Fruit fly (Drosophila melanogaster): ENCODE measurements around the gene MME1.

MME1 gene

dm6 chr2L:7065687-7066086 is 38.4 kb downstream of the MME1 start, which contains the start of gene Nuf2:
TSS of gene Nuf2 (minus strand) at chr2L:7065837.
- TF ChIP-seq ey (GFP tag; optimal IDR thresholded peaks at IDR 0.05) (no peak), Myc (optimal IDR thresholded peaks at IDR 0.05) (peak; percentile 33), Hr78 (GFP tag; optimal IDR thresholded peaks at IDR 0.05) (no peak), N (GFP tag; optimal IDR thresholded peaks at IDR 0.05) (peak; percentile 83), tai (GFP tag; optimal IDR thresholded peaks at IDR 0.05) (no peak), sage (GFP tag; optimal IDR thresholded peaks at IDR 0.05) (no peak), br (GFP tag; optimal IDR thresholded peaks at IDR 0.05) (no peak)

- TF ChIP-seq sage (GFP tag; optimal IDR thresholded peaks at IDR 0.05) (no peak), h (GFP tag; optimal IDR thresholded peaks at IDR 0.05) (no peak), pan (optimal IDR thresholded peaks at IDR 0.05) (no peak), CG9705 (GFP tag; optimal IDR thresholded peaks at IDR 0.05) (no peak), Dif (GFP tag; optimal IDR thresholded peaks at IDR 0.05; ENCODE audit: partially characterized antibody) (no peak), dmrt93B (GFP tag; optimal IDR thresholded peaks at IDR 0.05) (no peak), psq (GFP tag; optimal IDR thresholded peaks at IDR 0.05) (no peak), rgr (GFP tag; optimal IDR thresholded peaks at IDR 0.05) (no peak), N (GFP tag; optimal IDR thresholded peaks at IDR 0.05) (no peak), woc (GFP tag; optimal IDR thresholded peaks at IDR 0.05) (no peak), dl (GFP tag; optimal IDR thresholded peaks at IDR 0.05; ENCODE audit: insufficient read depth in 1 of 2, partially characterized antibody in 2 of 2) (no peak), fru (GFP tag; optimal IDR thresholded peaks at IDR 0.05) (no peak), Vsx2 (GFP tag; optimal IDR thresholded peaks at IDR 0.05; ENCODE audit: partially characterized antibody) (no peak), usp (GFP tag; optimal IDR thresholded peaks at IDR 0.05) (no peak), Hnf4 (GFP tag; optimal IDR thresholded peaks at IDR 0.05) (no peak)
Measured at dm6 chr2L:7067683-7068082, 40.4 kb downstream of the MME1 start, which contains the start of gene Ugt307A1. TSS of gene Ugt307A1 (plus strand) at chr2L:7067983.

dm6 chr2L:7071219-7071618 is 43.9 kb downstream of the MME1 start:
- TF ChIP-seq Myc (optimal IDR thresholded peaks at IDR 0.05), result peak; percentile 59
- TF ChIP-seq dsf (GFP tag; optimal IDR thresholded peaks at IDR 0.05; ENCODE audit: borderline replicate concordance), result no peak
- TF ChIP-seq Abd-B (GFP tag; optimal IDR thresholded peaks at IDR 0.05), result no peak
- TF ChIP-seq Rel (GFP tag; optimal IDR thresholded peaks at IDR 0.05), result no peak
- TF ChIP-seq Rel (tag; optimal IDR thresholded peaks at IDR 0.05), result no peak
- TF ChIP-seq dl (GFP tag; optimal IDR thresholded peaks at IDR 0.05; ENCODE audit: insufficient read depth in 1 of 2, partially characterized antibody in 2 of 2), result no peak

DNA sequence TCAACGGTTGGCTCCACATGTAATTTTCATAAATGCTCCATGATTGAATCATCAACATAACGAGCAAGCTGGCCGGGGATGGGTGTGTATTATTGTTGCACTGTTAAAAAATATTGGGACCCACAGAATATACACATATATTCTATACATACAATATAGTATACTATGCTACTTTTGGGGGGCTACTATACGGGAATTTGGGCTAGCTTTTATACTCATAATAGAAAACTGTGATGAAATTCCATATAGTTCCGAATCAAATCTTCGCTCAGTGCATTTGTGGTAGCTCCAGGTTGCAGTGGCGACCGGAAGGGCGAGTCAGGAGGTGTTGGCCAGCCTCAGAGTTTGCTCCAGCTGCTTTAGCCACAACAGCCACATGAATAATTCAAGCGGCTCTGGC is 44.5 kb downstream of the MME1 start:
- TF ChIP-seq sage (GFP tag; optimal IDR thresholded peaks at IDR 0.05) (no peak), h (GFP tag; optimal IDR thresholded peaks at IDR 0.05) (peak; percentile 16), fru (GFP tag; optimal IDR thresholded peaks at IDR 0.05) (peak; percentile 26), HLH106 (tag; optimal IDR thresholded peaks at IDR 0.05) (peak; percentile 3), foxo (GFP tag; optimal IDR thresholded peaks at IDR 0.05) (peak in 1 of 2 experiments; percentile 22), GATAd (GFP tag; optimal IDR thresholded peaks at IDR 0.05) (no peak)

DNA sequence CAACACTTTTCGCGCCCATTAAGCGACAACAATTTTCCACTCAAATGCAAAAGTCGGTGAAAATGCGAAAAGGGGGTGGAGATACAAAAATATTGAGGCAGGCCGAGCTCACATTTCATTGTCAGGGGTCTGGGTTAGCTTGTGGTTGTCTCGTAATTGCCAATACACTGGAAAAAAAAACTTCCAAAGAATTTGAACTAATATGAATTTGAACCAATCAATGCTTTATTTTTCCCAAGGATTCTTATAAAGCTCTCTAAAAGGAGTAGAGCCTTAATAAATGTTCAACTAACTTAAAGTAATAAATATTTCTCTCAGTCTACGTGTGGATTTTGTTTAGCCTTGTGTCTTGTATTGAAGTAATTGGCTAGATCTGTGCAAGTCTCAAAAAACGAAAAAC is 45.7 kb downstream of the MME1 start:
- TF ChIP-seq Mio (GFP tag; optimal IDR thresholded peaks at IDR 0.05) (no peak), OdsH (GFP tag; optimal IDR thresholded peaks at IDR 0.05) (no peak), Jra (GFP tag; optimal IDR thresholded peaks at IDR 0.05) (no peak), Dfd (GFP tag; optimal IDR thresholded peaks at IDR 0.05) (no peak), Abd-B (GFP tag; optimal IDR thresholded peaks at IDR 0.05) (no peak), CG9705 (GFP tag; optimal IDR thresholded peaks at IDR 0.05) (no peak), Rel (GFP tag; optimal IDR thresholded peaks at IDR 0.05) (no peak), Rel (tag; optimal IDR thresholded peaks at IDR 0.05) (no peak), dmrt93B (GFP tag; optimal IDR thresholded peaks at IDR 0.05) (no peak), Myc (optimal IDR thresholded peaks at IDR 0.05) (no peak), Hr83 (GFP tag; optimal IDR thresholded peaks at IDR 0.05; ENCODE audit: poor library complexity, severe bottlenecking) (no peak)

Measured in whole organism, wandering third instar larva.